Worm (Caenorhabditis elegans): ENCODE results near the gene R166.3.

- TF ChIP-seq tbx-37 (GFP tag; conservative IDR thresholded peaks at IDR 0.05) (no peak), ceh-36 (tag; optimal IDR thresholded peaks at IDR 0.05) (no peak), flt-1 (GFP tag; IDR thresholded peaks at IDR 0.05) (no peak), ama-1 (optimal IDR thresholded peaks at IDR 0.05) (no peak), tra-4 (tag; optimal IDR thresholded peaks at IDR 0.05) (no peak), scrt-1 (GFP tag; IDR thresholded peaks at IDR 0.05) (no peak), aly-1 (tag; optimal IDR thresholded peaks at IDR 0.05) (no peak), hmbx-1 (tag; optimal IDR thresholded peaks at IDR 0.05) (no peak), hmg-4 (GFP tag; optimal IDR thresholded peaks at IDR 0.05) (no peak), tbx-11 (GFP tag; IDR thresholded peaks at IDR 0.05) (no peak), ets-7 (tag; optimal IDR thresholded peaks at IDR 0.05) (no peak), F13C5.2 (tag; optimal IDR thresholded peaks at IDR 0.05) (no peak)
Observed at ce11 chrII:10545924-10546783, 7.0 kb upstream of the R166.3 start.
